Fruit fly (Drosophila melanogaster) whole organism, prepupa: Measurements from ENCODE around the gene Vps33B.

Experiments used
- Blimp-1 ChIP-seq: fragments of 200-800 bp; sonication (Bioruptor generic); optimal IDR thresholded peaks from 3 replicates; lab custom pipeline; 2017; ENCODE audit warnings: missing biosample characterization, missing genetic modification characterization, mild to moderate bottlenecking, moderate library complexity, missing genetic modification reagents
- CG34406 ChIP-seq: fragments of 200-800 bp; sonication (Bioruptor generic); optimal IDR thresholded peaks from 3 replicates; lab custom pipeline; 2016; ENCODE audit warnings: missing biosample characterization, missing genetic modification characterization
- CG3919 ChIP-seq: fragments of 200-800 bp; sonication (Bioruptor generic); optimal IDR thresholded peaks from 3 replicates; lab custom pipeline; 2016; ENCODE audit warnings: missing biosample characterization, missing genetic modification characterization
- CG4318 ChIP-seq: fragments of 200-800 bp; sonication (Bioruptor generic); optimal IDR thresholded peaks from 3 replicates; lab custom pipeline; 2017; ENCODE audit warnings: missing biosample characterization, mild to moderate bottlenecking, missing genetic modification characterization
- CG6792 ChIP-seq: fragments of 200-800 bp; sonication (Bioruptor generic); optimal IDR thresholded peaks from 3 replicates; lab custom pipeline; 2016; ENCODE audit warnings: missing biosample characterization, missing genetic modification characterization
- CG6854 ChIP-seq: fragments of 200-800 bp; sonication (Bioruptor generic); optimal IDR thresholded peaks from 2 replicates; lab custom pipeline; 2017; ENCODE audit warnings: missing biosample characterization, mild to moderate bottlenecking, missing genetic modification characterization
- CG7368 ChIP-seq: fragments of 200-800 bp; sonication (Bioruptor generic); optimal IDR thresholded peaks from 3 replicates; lab custom pipeline; 2016; ENCODE audit warnings: missing biosample characterization, missing genetic modification characterization
- Ets96B ChIP-seq: fragments of 200-800 bp; optimal IDR thresholded peaks from 2 replicates; lab custom pipeline; 2019; ENCODE audit warnings: missing biosample characterization, mild to moderate bottlenecking, missing genetic modification characterization, moderate library complexity
- Smox ChIP-seq: fragments of 200-800 bp; sonication (Bioruptor generic); optimal IDR thresholded peaks from 3 replicates; lab custom pipeline; 2016; ENCODE audit warnings: missing biosample characterization, missing genetic modification characterization
- Sox102F ChIP-seq: fragments of 200-800 bp; sonication (Bioruptor generic); optimal IDR thresholded peaks from 2 replicates; lab custom pipeline; 2016; ENCODE audit warnings: missing biosample characterization, mild to moderate bottlenecking, missing genetic modification characterization
- acj6 ChIP-seq: fragments of 200-800 bp; sonication (Bioruptor generic); optimal IDR thresholded peaks from 3 replicates; lab custom pipeline; 2016; ENCODE audit warnings: missing biosample characterization, missing genetic modification characterization

DNA sequence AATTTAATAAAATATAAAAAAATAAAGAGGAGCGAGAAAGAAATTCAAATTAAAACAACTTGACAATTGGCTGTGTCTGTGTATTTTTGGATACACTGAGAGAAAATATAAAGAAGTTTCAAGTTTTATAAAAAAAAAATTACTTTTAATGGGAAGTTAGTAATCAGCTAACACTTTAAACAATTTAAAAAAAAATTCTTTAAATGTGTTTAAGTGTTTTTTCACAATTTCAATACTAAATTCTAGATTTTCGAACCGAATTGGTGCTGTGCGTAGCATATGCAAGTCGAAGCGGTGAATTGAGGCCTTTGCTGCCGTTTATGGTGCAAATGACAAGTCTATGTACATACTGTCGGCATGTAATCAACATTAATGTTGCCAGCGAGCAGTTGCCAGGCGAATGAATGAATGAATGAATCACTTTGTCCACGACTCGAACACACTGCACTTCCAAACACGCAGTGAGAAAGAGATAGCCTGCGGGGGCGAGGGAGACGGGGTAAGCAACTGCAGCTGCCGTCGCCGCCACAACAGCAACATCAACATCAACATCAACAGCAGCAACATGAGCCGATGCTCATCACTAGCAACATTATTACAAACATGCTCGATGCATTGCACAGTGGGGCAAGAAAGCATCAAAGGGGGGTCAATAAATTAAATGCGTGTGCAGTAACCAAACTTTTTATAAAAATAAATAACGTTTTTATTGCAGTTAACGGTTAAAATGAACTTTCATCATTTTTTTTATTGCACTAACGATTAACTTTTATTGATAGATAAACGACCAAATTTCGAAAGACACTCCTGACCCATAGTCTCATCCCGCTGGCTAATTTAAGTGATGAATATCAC lies 27.5 kb upstream of the Vps33B start:
- TF ChIP-seq Smox (GFP tag; lab: Kevin White, UChicago): peak; percentile 67
- TF ChIP-seq CG7368 (GFP tag; lab: Kevin White, UChicago): peak; percentile 65
- peak; percentile 90 for TF ChIP-seq CG6792 (GFP tag; lab: Kevin White, UChicago)
- peak; percentile 81 for TF ChIP-seq CG34406 (GFP tag; lab: Kevin White, UChicago)
- TF ChIP-seq CG4318 (GFP tag; lab: Kevin White, UChicago): peak; percentile 92
- TF ChIP-seq Blimp-1 (GFP tag; lab: Kevin White, UChicago): no peak
- peak; percentile 92 for TF ChIP-seq Ets96B
- TF ChIP-seq Sox102F (GFP tag; lab: Kevin White, UChicago): peak; percentile 77
- peak; percentile 91 for TF ChIP-seq CG3919 (GFP tag; lab: Kevin White, UChicago)
- peak; percentile 89 for TF ChIP-seq acj6
- peak; percentile 63 for TF ChIP-seq CG6854
